Fruit fly (Drosophila melanogaster): ENCODE measurements around the gene CG43336.

DNA sequence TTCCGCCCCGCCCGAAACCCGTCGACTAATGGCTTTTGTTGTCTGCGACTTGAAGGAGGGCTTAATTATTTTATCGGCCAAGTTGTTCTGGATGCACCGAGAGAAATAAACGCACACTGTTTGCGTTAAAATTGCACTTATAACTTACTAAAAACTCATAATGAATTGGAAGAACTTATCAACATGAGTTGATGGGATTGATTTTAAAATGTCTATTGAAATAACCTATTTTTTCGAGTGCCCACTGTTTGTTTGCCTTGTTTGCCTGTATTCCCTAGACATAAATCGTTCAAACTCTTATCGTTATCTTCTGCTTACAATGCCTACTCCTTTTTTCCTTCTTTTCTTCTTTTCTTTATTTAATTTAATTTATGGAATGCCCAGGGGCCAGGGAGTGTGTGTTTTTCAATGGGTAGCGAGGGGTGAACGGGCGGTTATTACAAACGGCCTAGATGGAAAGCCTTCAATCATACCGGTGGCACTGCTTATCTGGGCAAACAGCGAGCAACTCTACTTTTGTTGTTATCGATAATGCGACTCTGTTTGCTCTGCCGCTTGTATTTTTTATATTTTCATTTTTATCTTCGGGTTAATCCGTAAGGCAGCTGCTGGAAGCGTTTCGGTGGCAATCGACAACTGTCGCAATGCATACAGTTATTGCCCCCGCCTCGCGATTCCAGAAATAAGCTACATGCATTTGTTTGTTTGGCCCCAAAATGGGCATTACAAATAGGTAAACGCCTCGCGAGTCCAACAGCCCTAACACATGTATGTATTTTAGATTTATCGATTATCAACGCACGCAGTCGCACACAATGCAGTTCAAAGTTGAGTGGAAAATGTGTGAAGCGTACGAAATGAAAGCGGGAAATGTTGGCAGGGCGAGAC lies 39.5 kb downstream of the CG43336 start:
- no peak for TF ChIP-seq ttk (optimal IDR thresholded peaks at IDR 0.05)
- TF ChIP-seq psq (optimal IDR thresholded peaks at IDR 0.05) = no peak
- no peak for TF ChIP-seq insv (optimal IDR thresholded peaks at IDR 0.05)

Measured in Kc167 (cell line).